Worm (Caenorhabditis elegans): ENCODE measurements around the gene Y32H12A.7.

ce11 chrIII:5395746-5396145 is 10.5 kb upstream of the Y32H12A.7 start:
- TF ChIP-seq pag-3 (tag; optimal IDR thresholded peaks at IDR 0.05; ENCODE audit: borderline replicate concordance, insufficient read depth), result no peak
- no peak for TF ChIP-seq efl-1 (optimal IDR thresholded peaks at IDR 0.05)
- peak in 1 of 2 experiments; percentile 62 for TF ChIP-seq efl-1 (GFP tag; optimal IDR thresholded peaks at IDR 0.05 in 1 of 2)
- TF ChIP-seq zag-1 (tag; optimal IDR thresholded peaks at IDR 0.05), result no peak
- no peak for TF ChIP-seq ama-1 (optimal IDR thresholded peaks at IDR 0.05)
